Worm (Caenorhabditis elegans) whole organism, L4 larva: Measurements from ENCODE around the gene F23F1.10.

Experiments used
- D1046.2 ChIP-seq: fragments of 200-800 bp; sonication (Bioruptor generic); IDR thresholded peaks from 2 replicates; pipeline ENCODE4 v1.3.6; 2022; ENCODE audit warnings: missing genetic modification characterization, missing compliant biosample characterization
- F10B5.3 ChIP-seq: sonication (generic microtip); optimal IDR thresholded peaks from 2 replicates; lab custom pipeline; 2016; ENCODE audit warnings: mild to moderate bottlenecking, missing genetic modification characterization, missing compliant biosample characterization
- F26F4.8 ChIP-seq: fragments of 200-800 bp; sonication (Bioruptor generic); conservative IDR thresholded peaks from 2 replicates; pipeline ENCODE4 v1.3.6; 2022; ENCODE audit warnings: missing genetic modification characterization, missing compliant biosample characterization
- F44E2.7 ChIP-seq: fragments of 200-800 bp; sonication (Bioruptor generic); IDR thresholded peaks from 2 replicates; pipeline ENCODE4 v2.1.2; 2022; ENCODE audit warnings: missing genetic modification characterization, missing compliant biosample characterization
- Y75B8A.6 ChIP-seq: fragments of 200-800 bp; sonication (Bioruptor generic); IDR thresholded peaks from 2 replicates; pipeline ENCODE4 v1.3.6; 2022; ENCODE audit warnings: missing genetic modification reagents, missing genetic modification characterization, missing compliant biosample characterization
- ZK546.5 ChIP-seq, 2 experiments: sonication (generic microtip); optimal IDR thresholded peaks; 2 replicates each; lab custom pipeline; 2017; ENCODE audit warnings: missing biosample characterization in 2 of 2, missing genetic modification characterization in 2 of 2
- aly-2 ChIP-seq: sonication (generic microtip); optimal IDR thresholded peaks from 2 replicates; lab custom pipeline; 2018; ENCODE audit warnings: missing biosample characterization, missing genetic modification characterization
- attf-4 ChIP-seq: sonication (generic microtip); optimal IDR thresholded peaks from 3 replicates; lab custom pipeline; 2017; ENCODE audit warnings: missing biosample characterization, missing genetic modification characterization
- ceh-20 ChIP-seq: fragments of 200-800 bp; sonication (Bioruptor generic); IDR thresholded peaks from 2 replicates; pipeline ENCODE4 v1.3.6; 2022; ENCODE audit warnings: missing genetic modification reagents, missing genetic modification characterization, missing compliant biosample characterization
- ceh-32 ChIP-seq: sonication (generic microtip); optimal IDR thresholded peaks from 2 replicates; lab custom pipeline; 2016; ENCODE audit warnings: mild to moderate bottlenecking, missing genetic modification characterization, missing compliant biosample characterization; ENCODE audit not compliant: poor library complexity
- ceh-44 ChIP-seq: fragments of 200-800 bp; sonication (Bioruptor generic); IDR thresholded peaks from 2 replicates; pipeline ENCODE4 v1.3.6; 2022; ENCODE audit warnings: missing genetic modification reagents, missing genetic modification characterization, missing compliant biosample characterization
- ceh-82 ChIP-seq: sonication (generic microtip); optimal IDR thresholded peaks from 2 replicates; lab custom pipeline; 2017; ENCODE audit warnings: missing biosample characterization, missing genetic modification characterization
- cey-2 ChIP-seq: sonication (generic microtip); optimal IDR thresholded peaks from 3 replicates; lab custom pipeline; 2017; ENCODE audit warnings: missing genetic modification characterization, mild to moderate bottlenecking, missing compliant biosample characterization, antibody characterized with exemption, borderline replicate concordance; ENCODE audit not compliant: insufficient read depth
- daf-8 ChIP-seq: fragments of 200-800 bp; sonication (Bioruptor generic); IDR thresholded peaks from 2 replicates; pipeline ENCODE4 v1.3.6; 2022; ENCODE audit warnings: missing genetic modification characterization, missing compliant biosample characterization
- dmd-6 ChIP-seq: fragments of 200-800 bp; sonication (Bioruptor generic); IDR thresholded peaks from 2 replicates; pipeline ENCODE4 v1.3.6; 2022; ENCODE audit warnings: missing genetic modification reagents, missing genetic modification characterization, missing compliant biosample characterization
- dmd-8 ChIP-seq: fragments of 200-800 bp; sonication (Bioruptor generic); IDR thresholded peaks from 2 replicates; pipeline ENCODE4 v1.3.6; 2022; ENCODE audit warnings: missing genetic modification characterization, missing compliant biosample characterization
- dpl-1 ChIP-seq: fragments of 150-350 bp; optimal IDR thresholded peaks from 2 replicates; lab custom pipeline; 2014; ENCODE audit warnings: missing biosample characterization, missing genetic modification reagents, missing genetic modification characterization
- duxl-1 ChIP-seq: sonication (generic microtip); optimal IDR thresholded peaks from 2 replicates; lab custom pipeline; 2016; ENCODE audit warnings: mild to moderate bottlenecking, missing genetic modification characterization, moderate library complexity, missing compliant biosample characterization; ENCODE audit not compliant: poor library complexity
- egl-43 ChIP-seq: fragments of 200-800 bp; sonication (Bioruptor generic); IDR thresholded peaks from 2 replicates; pipeline ENCODE4 v1.3.6; 2022; ENCODE audit warnings: missing genetic modification reagents, missing genetic modification characterization, missing compliant biosample characterization
- gei-8 ChIP-seq: fragments of 200-800 bp; sonication (Bioruptor generic); optimal IDR thresholded peaks from 2 replicates; lab custom pipeline; 2018; ENCODE audit warnings: mild to moderate bottlenecking, missing genetic modification characterization, missing compliant biosample characterization
- lim-7 ChIP-seq: fragments of 200-800 bp; sonication (Bioruptor generic); IDR thresholded peaks from 2 replicates; pipeline ENCODE4 v1.3.6; 2022; ENCODE audit warnings: missing genetic modification characterization, missing compliant biosample characterization
- lin-13 ChIP-seq: fragments of 150-350 bp; optimal IDR thresholded peaks from 2 replicates; lab custom pipeline; 2014; ENCODE audit warnings: missing biosample characterization, missing genetic modification reagents, missing genetic modification characterization
- lir-3 ChIP-seq: sonication (generic microtip); optimal IDR thresholded peaks from 2 replicates; lab custom pipeline; 2016; ENCODE audit warnings: mild to moderate bottlenecking, missing genetic modification characterization, missing compliant biosample characterization
- lsy-2 ChIP-seq, 2 experiments: fragments of 150-350 bp in 1 of 2; sonication (generic microtip) in 1 of 2; optimal IDR thresholded peaks; 2 replicates each; lab custom pipeline; 2014 to 2017; ENCODE audit warnings: missing biosample characterization in 2 of 2, missing genetic modification characterization in 2 of 2
- mdl-1 ChIP-seq, 2 experiments: fragments of 150-350 bp in 1 of 2; sonication (generic microtip) in 1 of 2; optimal IDR thresholded peaks; 2 replicates each; lab custom pipeline; 2014 to 2017; ENCODE audit warnings: missing biosample characterization in 2 of 2, missing genetic modification characterization in 2 of 2
- mes-2 ChIP-seq: sonication (generic microtip); optimal IDR thresholded peaks from 2 replicates; lab custom pipeline; 2016; ENCODE audit warnings: missing genotype, mild to moderate bottlenecking, missing genetic modification characterization, missing compliant biosample characterization; ENCODE audit not compliant: poor library complexity, severe bottlenecking
- mxl-2 ChIP-seq: fragments of 200-800 bp; sonication (Bioruptor generic); conservative IDR thresholded peaks from 2 replicates; pipeline ENCODE4 v1.3.6; 2022; ENCODE audit warnings: missing genetic modification reagents, missing genetic modification characterization, missing compliant biosample characterization
- nhr-111 ChIP-seq: fragments of 200-800 bp; sonication (Bioruptor generic); optimal IDR thresholded peaks from 2 replicates; lab custom pipeline; 2018; ENCODE audit warnings: mild to moderate bottlenecking, missing genetic modification characterization, missing compliant biosample characterization
- nhr-42 ChIP-seq: fragments of 200-800 bp; sonication (Bioruptor generic); IDR thresholded peaks from 2 replicates; pipeline ENCODE4 v1.3.6; 2022; ENCODE audit warnings: missing genetic modification characterization, missing compliant biosample characterization
- nhr-48 ChIP-seq: sonication (generic microtip); optimal IDR thresholded peaks from 2 replicates; lab custom pipeline; 2016; ENCODE audit warnings: mild to moderate bottlenecking, missing genetic modification characterization, missing compliant biosample characterization
- nhr-76 ChIP-seq: fragments of 150-350 bp; optimal IDR thresholded peaks from 2 replicates; lab custom pipeline; 2014; ENCODE audit warnings: missing biosample characterization, missing genetic modification characterization
- php-3 ChIP-seq: fragments of 200-800 bp; sonication (Bioruptor generic); IDR thresholded peaks from 2 replicates; pipeline ENCODE4 v1.3.6; 2022; ENCODE audit warnings: missing genetic modification reagents, missing genetic modification characterization, missing compliant biosample characterization
- rbr-2 ChIP-seq: sonication (generic microtip); optimal IDR thresholded peaks from 2 replicates; lab custom pipeline; 2016; ENCODE audit warnings: missing genotype, missing genetic modification characterization, missing compliant biosample characterization
- sdz-12 ChIP-seq: fragments of 200-800 bp; sonication (Bioruptor generic); optimal IDR thresholded peaks from 2 replicates; lab custom pipeline; 2018; ENCODE audit warnings: mild to moderate bottlenecking, missing genetic modification characterization, missing compliant biosample characterization
- set-16 ChIP-seq: fragments of 200-800 bp; sonication (Bioruptor generic); IDR thresholded peaks from 2 replicates; pipeline ENCODE4 v1.3.6; 2022; ENCODE audit warnings: missing genetic modification reagents, missing genetic modification characterization, missing compliant biosample characterization
- tag-97 ChIP-seq: fragments of 200-800 bp; sonication (Bioruptor generic); IDR thresholded peaks from 2 replicates; pipeline ENCODE4 v1.3.6; 2022; ENCODE audit warnings: missing genetic modification characterization, missing compliant biosample characterization
- zip-11 ChIP-seq: fragments of 200-800 bp; sonication (Bioruptor generic); IDR thresholded peaks from 2 replicates; pipeline ENCODE4 v1.3.6; 2022; ENCODE audit warnings: missing genetic modification characterization, missing compliant biosample characterization
- ztf-7 ChIP-seq: fragments of 150-350 bp; optimal IDR thresholded peaks from 2 replicates; lab custom pipeline; 2014; ENCODE audit warnings: missing biosample characterization, missing genetic modification characterization

Gene F23F1.10

ce11 chrII:24559-24998 is 17.2 kb downstream of the F23F1.10 start, which contains the start of gene enee-1 (continued):
- TF ChIP-seq set-16 (no peak), dmd-8 (GFP tag; lab: Robert Waterston, UW) (no peak), gei-8 (GFP tag; lab: Kevin White, UChicago) (no peak), duxl-1 (tag; lab: Kevin White, UChicago) (peak; percentile 75), aly-2 (no peak), ztf-7 (tag; lab: Kevin White, UChicago) (peak; percentile 65)

- TF ChIP-seq tag-97 (GFP tag; lab: Robert Waterston, UW) (no peak), sdz-12 (GFP tag; lab: Kevin White, UChicago) (no peak), set-16 (peak; percentile 57; the same call in 1 of the 2 replicates), F44E2.7 (GFP tag; lab: Robert Waterston, UW) (no peak), rbr-2 (no peak), php-3 (GFP tag; lab: Robert Waterston, UW) (no peak), dpl-1 (GFP tag; lab: Kevin White, UChicago) (no peak), nhr-48 (no peak), ceh-44 (GFP tag; lab: Robert Waterston, UW) (no peak), F10B5.3 (no peak), nhr-42 (GFP tag; lab: Robert Waterston, UW) (no peak), egl-43 (peak; percentile 4; the same call in 1 of the 2 replicates), lin-13 (GFP tag; lab: Kevin White, UChicago) (no peak), dmd-6 (GFP tag; lab: Robert Waterston, UW) (no peak), cey-2 (tag; lab: Kevin White, UChicago) (no peak), F26F4.8 (no peak), ceh-20 (GFP tag; lab: Robert Waterston, UW) (no peak), ceh-82 (tag; lab: Kevin White, UChicago) (no peak), attf-4 (tag; lab: Kevin White, UChicago) (no peak), lir-3 (tag; lab: Kevin White, UChicago) (no peak), lim-7 (GFP tag; lab: Robert Waterston, UW) (0 out of 2 replicates have a peak, but pooled peaks have one; percentile 27), ZK546.5 (tag; optimal IDR thresholded peaks at IDR 0.05; lab: Kevin White, UChicago) (no peak), nhr-76 (no peak), daf-8 (GFP tag; lab: Robert Waterston, UW) (no peak), mes-2 (peak; percentile 8), ceh-32 (no peak), nhr-111 (GFP tag; lab: Kevin White, UChicago) (no peak)
Measured at ce11 chrII:23739-24138, 18.0 kb downstream of the F23F1.10 start.

ce11 chrII:23025-23424 is 18.8 kb downstream of the F23F1.10 start, which contains the start of gene sqt-2:
TSS of gene sqt-2 (plus strand) at chrII:23325.
- TF ChIP-seq D1046.2 (no peak), Y75B8A.6 (no peak), lsy-2 (tag; optimal IDR thresholded peaks at IDR 0.05; lab: Kevin White, UChicago) (no peak), mdl-1 (tag; optimal IDR thresholded peaks at IDR 0.05; lab: Kevin White, UChicago) (no peak), zip-11 (GFP tag; lab: Robert Waterston, UW) (no peak), ceh-82 (tag; lab: Kevin White, UChicago) (no peak), mxl-2 (GFP tag; lab: Robert Waterston, UW) (no peak), ceh-32 (no peak), gei-8 (GFP tag; lab: Kevin White, UChicago) (no peak), rbr-2 (no peak)
